Worm (Caenorhabditis elegans) whole organism, L1 larva: ENCODE measurements around the gene cgt-3.

Source experiments
- C04F5.9 ChIP-seq: sonication (generic microtip); optimal IDR thresholded peaks from 2 replicates; lab custom pipeline; 2016; ENCODE audit warnings: missing genetic modification characterization, missing compliant biosample characterization
- C16A3.4 ChIP-seq: fragments of 150-350 bp; optimal IDR thresholded peaks from 2 replicates; lab custom pipeline; 2014; ENCODE audit warnings: missing biosample characterization, missing genetic modification characterization
- Y116A8C.19 ChIP-seq: sonication (generic microtip); optimal IDR thresholded peaks from 2 replicates; lab custom pipeline; 2016; ENCODE audit warnings: missing compliant biosample characterization, missing genetic modification characterization, borderline replicate concordance
- alr-1 ChIP-seq: fragments of 200-800 bp; sonication (Bioruptor generic); optimal IDR thresholded peaks from 2 replicates; lab custom pipeline; 2018; ENCODE audit warnings: borderline replicate concordance, mild to moderate bottlenecking, missing genetic modification characterization, missing compliant biosample characterization
- blmp-1 ChIP-seq: fragments of 150-350 bp; optimal IDR thresholded peaks from 2 replicates; lab custom pipeline; 2014; ENCODE audit warnings: missing biosample characterization, missing genetic modification characterization
- ceh-63 ChIP-seq: fragments of 200-800 bp; sonication (Bioruptor generic); optimal IDR thresholded peaks from 2 replicates; lab custom pipeline; 2018; ENCODE audit warnings: mild to moderate bottlenecking, missing genetic modification characterization, missing compliant biosample characterization
- ceh-8 ChIP-seq: fragments of 200-800 bp; sonication (Bioruptor generic); optimal IDR thresholded peaks from 2 replicates; lab custom pipeline; 2018; ENCODE audit warnings: mild to moderate bottlenecking, missing genetic modification characterization, moderate library complexity, missing compliant biosample characterization
- ceh-82 ChIP-seq, 3 experiments: fragments of 150-350 bp in 1 of 3; sonication (generic microtip) in 2 of 3; optimal IDR thresholded peaks; 2 replicates each; lab custom pipeline; 2014 to 2017; ENCODE audit warnings: missing biosample characterization in 3 of 3, missing genetic modification characterization in 3 of 3
- ceh-88 ChIP-seq: fragments of 200-800 bp; sonication (Bioruptor generic); IDR thresholded peaks from 2 replicates; pipeline ENCODE4 v1.3.6; 2022; ENCODE audit warnings: missing genetic modification characterization, missing compliant biosample characterization
- ces-1 ChIP-seq: fragments of 150-350 bp; optimal IDR thresholded peaks from 2 replicates; lab custom pipeline; 2014; ENCODE audit warnings: missing biosample characterization, missing genetic modification reagents, missing genetic modification characterization
- dsc-1 ChIP-seq: sonication (generic microtip); optimal IDR thresholded peaks from 2 replicates; lab custom pipeline; 2016; ENCODE audit warnings: mild to moderate bottlenecking, missing genetic modification characterization, missing compliant biosample characterization
- efl-3 ChIP-seq: fragments of 200-800 bp; sonication (Bioruptor generic); optimal IDR thresholded peaks from 2 replicates; lab custom pipeline; 2018; ENCODE audit warnings: mild to moderate bottlenecking, missing genetic modification characterization, missing compliant biosample characterization
- fkh-4 ChIP-seq: sonication (generic microtip); optimal IDR thresholded peaks from 2 replicates; lab custom pipeline; 2016; ENCODE audit warnings: missing compliant biosample characterization, missing genetic modification characterization, borderline replicate concordance
- hlh-17 ChIP-seq: fragments of 200-800 bp; sonication (Bioruptor generic); optimal IDR thresholded peaks from 2 replicates; lab custom pipeline; 2018; ENCODE audit warnings: missing genetic modification characterization, mild to moderate bottlenecking, missing compliant biosample characterization, moderate library complexity, borderline replicate concordance
- hlh-4 ChIP-seq: sonication (generic microtip); optimal IDR thresholded peaks from 2 replicates; lab custom pipeline; 2016; ENCODE audit warnings: mild to moderate bottlenecking, missing genetic modification characterization, missing compliant biosample characterization
- hpl-2 ChIP-seq: fragments of 150-350 bp; optimal IDR thresholded peaks from 2 replicates; lab custom pipeline; 2014; ENCODE audit warnings: missing biosample characterization, missing genetic modification reagents, missing genetic modification characterization
- irx-1 ChIP-seq: sonication (generic microtip); optimal IDR thresholded peaks from 2 replicates; lab custom pipeline; 2016; ENCODE audit warnings: missing genetic modification characterization, missing compliant biosample characterization
- jun-1 ChIP-seq: fragments of 150-350 bp; optimal IDR thresholded peaks from 2 replicates; lab custom pipeline; 2014; ENCODE audit warnings: missing biosample characterization, missing genetic modification reagents, missing genetic modification characterization
- lin-13 ChIP-seq: fragments of 150-350 bp; optimal IDR thresholded peaks from 2 replicates; lab custom pipeline; 2014; ENCODE audit warnings: missing biosample characterization, missing genetic modification reagents, missing genetic modification characterization
- lin-14 ChIP-seq: fragments of 200-800 bp; sonication (Bioruptor generic); optimal IDR thresholded peaks from 2 replicates; lab custom pipeline; 2018; ENCODE audit warnings: mild to moderate bottlenecking, missing genetic modification characterization, moderate library complexity, missing compliant biosample characterization
- lin-15B ChIP-seq: fragments of 150-350 bp; sonication (generic microtip); optimal IDR thresholded peaks from 3 replicates; lab custom pipeline; 2014; ENCODE audit warnings: missing biosample characterization, missing genetic modification characterization
- lin-35 ChIP-seq, 2 experiments: fragments of 150-350 bp; optimal IDR thresholded peaks; 2 replicates each; lab custom pipeline; 2014; ENCODE audit warnings: missing biosample characterization in 2 of 2, missing genetic modification characterization in 2 of 2, missing genetic modification reagents in 2 of 2
- lir-3 ChIP-seq: sonication (generic microtip); optimal IDR thresholded peaks from 2 replicates; lab custom pipeline; 2016; ENCODE audit warnings: mild to moderate bottlenecking, missing genetic modification characterization, moderate library complexity, missing compliant biosample characterization; ENCODE audit not compliant: poor library complexity
- mab-9 ChIP-seq: fragments of 200-800 bp; sonication (Bioruptor generic); IDR thresholded peaks from 2 replicates; pipeline ENCODE4 v1.3.6; 2022; ENCODE audit warnings: missing genetic modification reagents, missing genetic modification characterization, missing compliant biosample characterization
- mdl-1 ChIP-seq, 2 experiments: fragments of 150-350 bp; optimal IDR thresholded peaks; 2 replicates each; lab custom pipeline; 2014 to 2017; ENCODE audit warnings: missing biosample characterization in 2 of 2, missing genetic modification characterization in 2 of 2, inconsistent platforms in 1 of 2
- mef-2 ChIP-seq: fragments of 150-350 bp; optimal IDR thresholded peaks from 2 replicates; lab custom pipeline; 2014; ENCODE audit warnings: missing biosample characterization, missing genetic modification characterization
- mep-1 ChIP-seq: fragments of 150-350 bp; optimal IDR thresholded peaks from 2 replicates; lab custom pipeline; 2014; ENCODE audit warnings: missing biosample characterization, missing genetic modification characterization
- nhr-12 ChIP-seq: sonication (generic microtip); optimal IDR thresholded peaks from 2 replicates; lab custom pipeline; 2017; ENCODE audit warnings: missing biosample characterization, missing genetic modification characterization
- nhr-19 ChIP-seq: fragments of 200-800 bp; sonication (Bioruptor generic); conservative IDR thresholded peaks from 2 replicates; pipeline ENCODE4 v1.3.6; 2022; ENCODE audit warnings: missing genetic modification characterization, missing compliant biosample characterization
- nhr-20 ChIP-seq: sonication (generic microtip); optimal IDR thresholded peaks from 2 replicates; lab custom pipeline; 2016; ENCODE audit warnings: mild to moderate bottlenecking, missing genetic modification characterization, missing compliant biosample characterization
- nhr-47 ChIP-seq: sonication (generic microtip); optimal IDR thresholded peaks from 2 replicates; lab custom pipeline; 2016; ENCODE audit warnings: mild to moderate bottlenecking, missing genetic modification characterization, moderate library complexity, missing compliant biosample characterization
- nhr-71 ChIP-seq: sonication (generic microtip); optimal IDR thresholded peaks from 2 replicates; lab custom pipeline; 2016; ENCODE audit warnings: mild to moderate bottlenecking, missing genetic modification characterization, moderate library complexity, missing compliant biosample characterization
- nhr-77 ChIP-seq: fragments of 150-350 bp; optimal IDR thresholded peaks from 2 replicates; lab custom pipeline; 2014; ENCODE audit warnings: missing biosample characterization, missing genetic modification characterization
- nhr-85 ChIP-seq: sonication (generic microtip); peaks from one replicate; lab custom pipeline; 2016; ENCODE audit warnings: missing genetic modification characterization, inconsistent platforms, missing compliant biosample characterization
- nhr-90 ChIP-seq: sonication (generic microtip); optimal IDR thresholded peaks from 2 replicates; lab custom pipeline; 2016; ENCODE audit warnings: mild to moderate bottlenecking, missing genetic modification characterization, missing compliant biosample characterization; ENCODE audit not compliant: poor library complexity
- rnt-1 ChIP-seq: sonication (generic microtip); optimal IDR thresholded peaks from 2 replicates; lab custom pipeline; 2016; ENCODE audit warnings: mild to moderate bottlenecking, missing genetic modification characterization, moderate library complexity, missing compliant biosample characterization
- skn-1 ChIP-seq: fragments of 150-350 bp; optimal IDR thresholded peaks from 2 replicates; lab custom pipeline; 2014; ENCODE audit warnings: missing biosample characterization, missing genetic modification characterization
- sptf-1 ChIP-seq: fragments of 150-350 bp; optimal IDR thresholded peaks from 2 replicates; lab custom pipeline; 2014; ENCODE audit warnings: missing biosample characterization, missing genetic modification characterization
- unc-62 ChIP-seq: fragments of 150-350 bp; optimal IDR thresholded peaks from 2 replicates; lab custom pipeline; 2014; ENCODE audit warnings: missing biosample characterization, missing genetic modification reagents, missing genetic modification characterization
- unc-86 ChIP-seq: sonication (generic microtip); optimal IDR thresholded peaks from 2 replicates; lab custom pipeline; 2016; ENCODE audit warnings: missing genetic modification characterization, missing compliant biosample characterization
- vab-15 ChIP-seq: sonication (generic microtip); optimal IDR thresholded peaks from 2 replicates; lab custom pipeline; 2017; ENCODE audit warnings: missing genotype, mild to moderate bottlenecking, missing genetic modification characterization, missing compliant biosample characterization
- xbp-1 ChIP-seq: sonication (generic microtip); optimal IDR thresholded peaks from 2 replicates; lab custom pipeline; 2016; ENCODE audit warnings: missing genetic modification characterization, missing compliant biosample characterization
- zip-4 ChIP-seq: fragments of 200-800 bp; sonication (Bioruptor generic); optimal IDR thresholded peaks from 2 replicates; lab custom pipeline; 2018; ENCODE audit warnings: mild to moderate bottlenecking, missing genetic modification characterization, moderate library complexity, missing compliant biosample characterization
- ztf-4 ChIP-seq: fragments of 150-350 bp; optimal IDR thresholded peaks from 2 replicates; lab custom pipeline; 2014; ENCODE audit warnings: missing biosample characterization, missing genetic modification characterization

The cgt-3 gene

DNA sequence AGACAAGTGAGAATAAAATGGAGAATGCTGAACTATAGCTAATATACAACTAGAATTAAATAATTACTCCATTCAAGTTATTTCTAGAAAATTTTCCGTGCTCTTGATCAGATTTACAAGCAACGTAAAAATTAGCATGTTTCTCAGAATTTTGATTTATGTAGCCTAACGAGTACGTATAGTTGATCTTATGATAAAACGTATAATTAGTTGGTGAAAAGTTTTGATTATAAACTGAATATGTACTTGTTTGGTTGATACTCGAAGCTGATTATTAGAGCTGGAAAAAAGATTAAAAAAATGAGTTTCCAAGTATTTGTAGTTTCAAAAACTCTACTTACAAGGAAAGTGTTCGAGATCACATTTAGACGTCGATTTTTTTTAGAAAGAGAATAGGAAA, 14.6 kb upstream of the cgt-3 start (continued):
- TF ChIP-seq blmp-1 (tag; lab: Kevin White, UChicago), result no peak
- TF ChIP-seq ceh-8, result peak; percentile 35
- TF ChIP-seq Y116A8C.19 (tag; lab: Kevin White, UChicago), result no peak
- TF ChIP-seq irx-1, result no peak
- TF ChIP-seq lin-35 (GFP tag; optimal IDR thresholded peaks at IDR 0.05; lab: Kevin White, UChicago), result no peak
- no peak for TF ChIP-seq nhr-77 (tag; lab: Kevin White, UChicago)
- no peak for TF ChIP-seq ztf-4 (tag; lab: Kevin White, UChicago)
- no peak for TF ChIP-seq rnt-1 (tag; lab: Kevin White, UChicago)
- TF ChIP-seq skn-1, result no peak
- TF ChIP-seq hlh-17 (GFP tag; lab: Kevin White, UChicago), result no peak

DNA sequence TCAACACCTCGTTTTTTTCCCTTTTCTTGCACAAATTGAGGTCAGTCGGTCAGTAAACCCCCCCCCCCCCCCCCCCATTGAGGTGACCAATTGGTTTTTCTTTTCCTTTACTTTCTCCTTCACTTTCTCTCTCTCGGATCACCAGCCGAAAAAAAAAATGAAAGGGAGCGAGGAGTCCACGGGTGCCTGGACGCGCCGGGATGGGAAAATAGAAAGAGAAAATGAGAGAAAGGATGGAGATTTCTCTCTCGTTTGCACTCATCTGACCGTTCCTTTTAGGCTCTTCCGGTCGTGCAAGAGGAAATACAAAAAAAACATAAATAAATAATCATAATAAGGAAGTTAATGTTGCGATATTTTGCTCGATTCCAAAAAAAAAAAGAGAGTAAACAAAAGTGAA, 12.0 kb upstream of the cgt-3 start:
- TF ChIP-seq blmp-1 (tag; lab: Kevin White, UChicago), result peak; percentile 100
- TF ChIP-seq nhr-12 (tag; lab: Kevin White, UChicago), result no peak

DNA sequence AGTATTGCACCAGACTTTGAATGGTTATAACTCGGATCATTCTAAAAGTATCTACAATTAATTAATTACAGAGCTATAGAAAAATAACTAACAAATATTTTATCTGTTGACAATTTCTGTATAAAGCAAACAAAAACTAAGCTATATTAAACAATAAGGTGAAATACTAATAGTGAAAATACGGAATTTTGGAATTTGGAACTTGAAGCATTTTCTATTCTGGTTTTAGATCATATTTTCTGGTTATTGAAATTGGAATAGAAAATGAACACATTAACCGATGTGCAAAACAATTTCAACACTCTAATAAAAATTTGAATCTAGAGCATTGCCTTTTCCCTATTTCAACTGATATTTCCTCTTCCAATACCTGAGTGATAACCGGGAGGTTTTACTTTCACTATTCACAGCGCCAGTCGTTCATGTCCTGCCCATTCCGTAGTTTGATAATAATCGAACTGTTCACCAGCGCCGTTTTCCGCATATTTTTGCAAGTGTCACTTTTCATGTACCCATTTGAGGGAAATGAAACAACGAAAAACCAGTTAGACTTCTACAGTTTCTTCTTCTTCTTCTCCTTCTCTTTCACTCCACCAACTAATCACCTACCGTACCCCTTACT, 11.1 kb upstream of the cgt-3 start:
- TF ChIP-seq blmp-1 (tag; lab: Kevin White, UChicago), result peak; percentile 55
- no peak for TF ChIP-seq mdl-1 (tag; optimal IDR thresholded peaks at IDR 0.05; lab: Kevin White, UChicago)

DNA sequence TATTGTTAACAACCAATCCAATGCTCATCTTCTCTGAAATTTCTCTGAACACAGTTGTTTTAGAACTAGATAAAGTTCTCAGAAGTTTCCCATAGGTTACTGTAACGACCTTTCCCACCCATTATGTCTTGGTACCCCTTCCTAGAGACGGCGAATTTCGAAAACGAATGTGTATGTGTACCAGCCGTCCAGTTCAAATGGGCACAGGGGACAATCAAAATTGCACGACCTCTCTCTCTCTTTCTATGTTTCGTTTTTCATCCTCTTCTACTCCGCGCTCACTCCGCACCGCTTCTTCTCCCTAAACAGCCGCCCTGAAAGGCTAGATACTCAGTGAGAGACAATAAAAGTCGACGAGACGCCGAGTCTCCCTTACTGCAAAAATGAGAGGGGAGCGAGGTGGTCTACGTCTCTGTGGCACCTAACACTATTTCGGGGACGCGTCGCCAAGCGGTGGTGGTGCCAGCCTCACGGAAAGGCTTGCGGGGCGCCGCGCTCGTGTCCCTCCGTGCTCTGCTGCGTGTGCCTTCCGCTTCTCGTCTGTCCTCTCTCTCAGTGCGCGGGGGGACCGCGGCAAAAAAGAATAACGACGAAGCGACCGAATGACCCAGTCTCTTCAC, 9.6 kb upstream of the cgt-3 start:
- TF ChIP-seq mef-2 (no peak), nhr-90 (tag; lab: Kevin White, UChicago) (no peak), ceh-63 (GFP tag; lab: Kevin White, UChicago) (no peak), xbp-1 (tag; lab: Kevin White, UChicago) (no peak), dsc-1 (tag; lab: Kevin White, UChicago) (no peak), nhr-71 (tag; lab: Kevin White, UChicago) (no peak), vab-15 (no peak), C04F5.9 (tag; lab: Kevin White, UChicago) (no peak), nhr-20 (tag; lab: Kevin White, UChicago) (no peak), nhr-47 (tag; lab: Kevin White, UChicago) (peak; percentile 12), fkh-4 (no peak), ceh-88 (GFP tag; lab: Robert Waterston, UW) (no peak), nhr-19 (no peak), unc-86 (tag; lab: Kevin White, UChicago) (no peak), ceh-82 (tag; optimal IDR thresholded peaks at IDR 0.05; lab: Kevin White, UChicago) (peak in 1 of 3 experiments; percentile 7), zip-4 (GFP tag; lab: Kevin White, UChicago) (no peak), hlh-17 (GFP tag; lab: Kevin White, UChicago) (no peak), efl-3 (GFP tag; lab: Kevin White, UChicago) (no peak), hpl-2 (no peak), irx-1 (no peak), lin-15B (tag; lab: Kevin White, UChicago) (no peak), nhr-85 (tag; lab: Kevin White, UChicago) (no peak), sptf-1 (tag; lab: Kevin White, UChicago) (no peak), lir-3 (no peak), mep-1 (tag; lab: Kevin White, UChicago) (no peak), ceh-8 (peak; percentile 68), hlh-4 (tag; lab: Kevin White, UChicago) (no peak), unc-62 (GFP tag; lab: Kevin White, UChicago) (no peak), skn-1 (no peak), jun-1 (tag; lab: Kevin White, UChicago) (peak; percentile 23), C16A3.4 (no peak), ces-1 (no peak), lin-35 (GFP tag; optimal IDR thresholded peaks at IDR 0.05; lab: Kevin White, UChicago) (no peak), lin-14 (GFP tag; lab: Kevin White, UChicago) (peak; percentile 21), mab-9 (no peak), alr-1 (tag; lab: Kevin White, UChicago) (no peak), lin-13 (GFP tag; lab: Kevin White, UChicago) (no peak)
